Worm (Caenorhabditis elegans): ENCODE measurements around the gene mut-15.

DNA sequence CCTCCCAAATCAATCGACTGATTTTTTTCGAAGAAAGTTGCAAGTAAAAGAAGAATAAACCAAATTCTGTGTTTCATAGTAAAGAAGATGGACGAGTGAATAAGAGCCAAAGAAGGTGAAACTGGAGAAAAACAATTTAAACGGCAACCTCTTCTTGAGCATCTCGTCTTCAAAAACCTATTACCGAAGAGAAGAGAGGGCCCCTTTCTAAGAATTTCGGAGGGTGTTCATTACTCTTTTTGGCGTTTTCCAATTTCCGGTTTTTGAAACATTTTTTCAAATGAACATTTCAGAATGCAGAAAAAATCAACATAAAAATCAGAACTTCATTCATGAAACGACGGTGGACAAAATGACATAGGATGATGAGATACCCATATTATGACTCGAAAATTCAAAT is 9.2 kb downstream of the mut-15 start, which contains the start of gene nmr-2:
- no peak for TF ChIP-seq nhr-28 (tag; optimal IDR thresholded peaks at IDR 0.05)
- no peak for TF ChIP-seq Y105C5A.15 (GFP tag; IDR thresholded peaks at IDR 0.05)
- TF ChIP-seq F26F4.8 (GFP tag; conservative IDR thresholded peaks at IDR 0.05) = no peak
- no peak for TF ChIP-seq nhr-48 (tag; optimal IDR thresholded peaks at IDR 0.05)
- TF ChIP-seq unc-39 (tag; optimal IDR thresholded peaks at IDR 0.05) = no peak
- TF ChIP-seq ces-1 (GFP tag; optimal IDR thresholded peaks at IDR 0.05) = no peak
- TF ChIP-seq rbr-2 (tag; optimal IDR thresholded peaks at IDR 0.05) = no peak
- TF ChIP-seq fkh-10 (GFP tag; optimal IDR thresholded peaks at IDR 0.05) = no peak
- TF ChIP-seq Y5F2A.4 (GFP tag; optimal IDR thresholded peaks at IDR 0.05) = no peak
- no peak for TF ChIP-seq unc-62 (GFP tag; optimal IDR thresholded peaks at IDR 0.05 in 1 of 2)
- no peak for TF ChIP-seq unc-62 (tag; optimal IDR thresholded peaks at IDR 0.05)
- TF ChIP-seq mxl-2 (GFP tag; conservative IDR thresholded peaks at IDR 0.05) = no peak
- TF ChIP-seq nhr-237 (tag; optimal IDR thresholded peaks at IDR 0.05) = no peak

Data from whole organism, L4 larva.